Fruit fly (Drosophila melanogaster) whole organism, embryonic: Measurements from ENCODE around the gene CG34179.

Source experiments
- Atf6 ChIP-seq: fragments of 200-800 bp; sonication (Bioruptor generic); IDR thresholded peaks from 2 replicates; pipeline ENCODE4 v1.3.6; 2022; ENCODE audit warnings: missing biosample characterization, missing genetic modification characterization
- CG1024 ChIP-seq: fragments of 200-800 bp; sonication (Bioruptor generic); IDR thresholded peaks from 2 replicates; pipeline ENCODE4 v1.3.6; 2022; ENCODE audit warnings: missing biosample characterization, missing genetic modification characterization
- CG10431 ChIP-seq: fragments of 200-800 bp; sonication (Bioruptor generic); optimal IDR thresholded peaks from 3 replicates; lab custom pipeline; 2018; ENCODE audit warnings: missing biosample characterization, mild to moderate bottlenecking, missing genetic modification characterization
- CG10959 ChIP-seq: fragments of 200-800 bp; sonication (Bioruptor generic); IDR thresholded peaks from 2 replicates; pipeline ENCODE4 v1.3.6; 2022; ENCODE audit warnings: missing biosample characterization, missing genetic modification characterization
- CG11456 ChIP-seq: fragments of 200-800 bp; sonication (Bioruptor generic); IDR thresholded peaks from 3 replicates; pipeline ENCODE4 v1.3.6; 2022; ENCODE audit warnings: missing biosample characterization, missing genetic modification characterization
- CG11695 ChIP-seq: fragments of 200-800 bp; sonication (Bioruptor generic); IDR thresholded peaks from 3 replicates; pipeline ENCODE4 v1.3.6; 2022; ENCODE audit warnings: missing biosample characterization, missing genetic modification characterization
- CG12391 ChIP-seq: fragments of 200-800 bp; sonication (Bioruptor generic); optimal IDR thresholded peaks from 3 replicates; lab custom pipeline; 2018; ENCODE audit warnings: missing biosample characterization, mild to moderate bottlenecking, missing genetic modification characterization, moderate library complexity
- CG12744 ChIP-seq: fragments of 200-800 bp; sonication (Bioruptor generic); optimal IDR thresholded peaks from 2 replicates; lab custom pipeline; 2016; ENCODE audit warnings: missing biosample characterization, missing genetic modification characterization
- CG12942 ChIP-seq: fragments of 200-800 bp; sonication (Bioruptor generic); optimal IDR thresholded peaks from 3 replicates; lab custom pipeline; 2016; ENCODE audit warnings: missing biosample characterization, missing genetic modification characterization
- CG13624 ChIP-seq: fragments of 200-800 bp; sonication (Bioruptor generic); optimal IDR thresholded peaks from 2 replicates; lab custom pipeline; 2016; ENCODE audit warnings: missing biosample characterization, missing genetic modification characterization
- CG14965 ChIP-seq: fragments of 200-800 bp; sonication (Bioruptor generic); optimal IDR thresholded peaks from 2 replicates; lab custom pipeline; 2016; ENCODE audit warnings: missing biosample characterization, missing genetic modification characterization, borderline replicate concordance
- CG15269 ChIP-seq: fragments of 200-800 bp; sonication (Bioruptor generic); optimal IDR thresholded peaks from 2 replicates; lab custom pipeline; 2018; ENCODE audit warnings: missing biosample characterization, mild to moderate bottlenecking, missing genetic modification characterization, moderate library complexity
- CG1603 ChIP-seq: fragments of 200-800 bp; sonication (Bioruptor generic); optimal IDR thresholded peaks from 2 replicates; lab custom pipeline; 2019; ENCODE audit warnings: missing biosample characterization, mild to moderate bottlenecking, missing genetic modification characterization, moderate library complexity
- CG17568 ChIP-seq: fragments of 200-800 bp; sonication (Bioruptor generic); optimal IDR thresholded peaks from 2 replicates; lab custom pipeline; 2018; ENCODE audit warnings: missing biosample characterization, mild to moderate bottlenecking, missing genetic modification characterization, moderate library complexity
- CG17612 ChIP-seq: fragments of 200-800 bp; sonication (Bioruptor generic); IDR thresholded peaks from 2 replicates; pipeline ENCODE4 v1.3.6; 2022; ENCODE audit warnings: missing biosample characterization, missing genetic modification characterization
- CG18476 ChIP-seq: fragments of 200-800 bp; sonication (Bioruptor generic); optimal IDR thresholded peaks from 2 replicates; lab custom pipeline; 2016; ENCODE audit warnings: missing biosample characterization, mild to moderate bottlenecking, missing genetic modification characterization
- CG18764 ChIP-seq: fragments of 200-800 bp; sonication (Bioruptor generic); optimal IDR thresholded peaks from 3 replicates; lab custom pipeline; 2016; ENCODE audit warnings: missing biosample characterization, missing genetic modification characterization
- CG2129 ChIP-seq: fragments of 200-800 bp; sonication (Bioruptor generic); IDR thresholded peaks from 2 replicates; pipeline ENCODE4 v1.3.6; 2022; ENCODE audit warnings: missing biosample characterization, missing genetic modification characterization; ENCODE audit not compliant: partially characterized antibody
- CG2678 ChIP-seq: fragments of 200-800 bp; sonication (Bioruptor generic); optimal IDR thresholded peaks from 3 replicates; lab custom pipeline; 2019; ENCODE audit warnings: missing biosample characterization, mild to moderate bottlenecking, missing genetic modification characterization, moderate library complexity
- CG30403 ChIP-seq: fragments of 200-800 bp; sonication (Bioruptor generic); optimal IDR thresholded peaks from 3 replicates; lab custom pipeline; 2016; ENCODE audit warnings: missing biosample characterization, missing genetic modification characterization
- CG4424 ChIP-seq: fragments of 200-800 bp; sonication (Bioruptor generic); optimal IDR thresholded peaks from 3 replicates; lab custom pipeline; 2016; ENCODE audit warnings: missing biosample characterization, missing genetic modification characterization
- CG4730 ChIP-seq: fragments of 200-800 bp; sonication (Bioruptor generic); IDR thresholded peaks from 2 replicates; pipeline ENCODE4 v1.3.6; 2022; ENCODE audit warnings: missing biosample characterization, missing genetic modification characterization
- CG5245 ChIP-seq: fragments of 200-800 bp; sonication (Bioruptor generic); optimal IDR thresholded peaks from 3 replicates; lab custom pipeline; 2016; ENCODE audit warnings: missing biosample characterization, missing genetic modification characterization
- CG6272 ChIP-seq: fragments of 200-800 bp; sonication (Bioruptor generic); IDR thresholded peaks from 2 replicates; pipeline ENCODE4 v1.3.6; 2022; ENCODE audit warnings: missing biosample characterization, missing genetic modification characterization
- CG8281 ChIP-seq: fragments of 200-800 bp; sonication (Bioruptor generic); optimal IDR thresholded peaks from 2 replicates; lab custom pipeline; 2018; ENCODE audit warnings: missing biosample characterization, mild to moderate bottlenecking, missing genetic modification characterization, moderate library complexity
- Fer2 ChIP-seq: fragments of 200-800 bp; sonication (Bioruptor generic); optimal IDR thresholded peaks from 2 replicates; lab custom pipeline; 2018; ENCODE audit warnings: missing biosample characterization, mild to moderate bottlenecking, missing genetic modification characterization, moderate library complexity
- HLH3B ChIP-seq: fragments of 200-800 bp; sonication (Bioruptor generic); IDR thresholded peaks from 2 replicates; pipeline ENCODE4 v1.3.6; 2022; ENCODE audit warnings: missing biosample characterization, missing genetic modification characterization
- Hey ChIP-seq: fragments of 200-800 bp; sonication (Bioruptor generic); optimal IDR thresholded peaks from 3 replicates; lab custom pipeline; 2018; ENCODE audit warnings: missing biosample characterization, mild to moderate bottlenecking, missing genetic modification characterization
- Lhr ChIP-seq: fragments of 200-800 bp; sonication (Bioruptor generic); optimal IDR thresholded peaks from 3 replicates; lab custom pipeline; 2017; ENCODE audit warnings: mild to moderate bottlenecking, missing biosample characterization, missing genetic modification reagents, missing genetic modification characterization
- Max ChIP-seq: fragments of 200-800 bp; sonication (Bioruptor generic); optimal IDR thresholded peaks from 2 replicates; lab custom pipeline; 2016; ENCODE audit warnings: missing biosample characterization, mild to moderate bottlenecking, missing genetic modification characterization
- Med ChIP-seq: fragments of 200-800 bp; sonication (Bioruptor generic); peaks from one replicate; lab custom pipeline; 2016; ENCODE audit warnings: missing biosample characterization, missing genetic modification characterization, mild to moderate bottlenecking, inconsistent platforms, moderate library complexity
- Meics ChIP-seq: fragments of 200-800 bp; sonication (Bioruptor generic); optimal IDR thresholded peaks from 2 replicates; lab custom pipeline; 2017; ENCODE audit warnings: missing biosample characterization, mild to moderate bottlenecking, missing genetic modification characterization
- Neu2 ChIP-seq: fragments of 200-800 bp; sonication (Bioruptor generic); optimal IDR thresholded peaks from 3 replicates; lab custom pipeline; 2016; ENCODE audit warnings: missing biosample characterization, missing genetic modification characterization, borderline replicate concordance
- Oli ChIP-seq: fragments of 200-800 bp; sonication (Bioruptor generic); optimal IDR thresholded peaks from 2 replicates; lab custom pipeline; 2018; ENCODE audit warnings: missing biosample characterization, mild to moderate bottlenecking, missing genetic modification characterization, moderate library complexity
- Optix ChIP-seq: fragments of 200-800 bp; sonication (Bioruptor generic); IDR thresholded peaks from 3 replicates; pipeline ENCODE4 v1.3.6; 2022; ENCODE audit warnings: missing biosample characterization, missing genetic modification characterization
- Spps ChIP-seq: fragments of 200-800 bp; sonication (Bioruptor generic); optimal IDR thresholded peaks from 2 replicates; lab custom pipeline; 2018; ENCODE audit warnings: missing biosample characterization, mild to moderate bottlenecking, missing genetic modification characterization
- ab ChIP-seq: fragments of 200-800 bp; sonication (Bioruptor generic); optimal IDR thresholded peaks from 2 replicates; lab custom pipeline; 2016; ENCODE audit warnings: missing biosample characterization, missing genetic modification characterization
- gce ChIP-seq: fragments of 200-800 bp; sonication (Bioruptor generic); IDR thresholded peaks from 3 replicates; pipeline ENCODE4 v1.3.6; 2022; ENCODE audit warnings: missing biosample characterization, missing genetic modification characterization
- h ChIP-seq: fragments of >200 bp; optimal IDR thresholded peaks from 2 replicates; lab custom pipeline; 2017
- lilli ChIP-seq: fragments of 200-800 bp; sonication (Bioruptor generic); optimal IDR thresholded peaks from 3 replicates; lab custom pipeline; 2016; ENCODE audit warnings: missing biosample characterization, missing genetic modification characterization
- luna ChIP-seq: fragments of 200-800 bp; sonication (Bioruptor generic); optimal IDR thresholded peaks from 2 replicates; lab custom pipeline; 2016; ENCODE audit warnings: missing biosample characterization, missing genetic modification characterization
- nom ChIP-seq: fragments of 200-800 bp; sonication (Bioruptor generic); optimal IDR thresholded peaks from 2 replicates; lab custom pipeline; 2017; ENCODE audit warnings: missing biosample characterization, missing genetic modification characterization, mild to moderate bottlenecking, moderate library complexity, missing genetic modification reagents
- pum ChIP-seq: fragments of 200-800 bp; sonication (Bioruptor generic); optimal IDR thresholded peaks from 2 replicates; lab custom pipeline; 2016; ENCODE audit warnings: missing biosample characterization, missing genetic modification characterization
- row ChIP-seq: fragments of 200-800 bp; sonication (Bioruptor generic); IDR thresholded peaks from 3 replicates; pipeline ENCODE4 v1.3.6; 2022; ENCODE audit warnings: missing biosample characterization, missing genetic modification characterization
- sd ChIP-seq: fragments of 200-800 bp; sonication (Bioruptor generic); optimal IDR thresholded peaks from 3 replicates; lab custom pipeline; 2018; ENCODE audit warnings: missing biosample characterization, mild to moderate bottlenecking, missing genetic modification characterization, moderate library complexity
- sqz ChIP-seq: fragments of 200-800 bp; sonication (Bioruptor generic); optimal IDR thresholded peaks from 3 replicates; lab custom pipeline; 2018; ENCODE audit warnings: missing biosample characterization, mild to moderate bottlenecking, missing genetic modification characterization
- ttk ChIP-seq: fragments of 200-800 bp; sonication (Bioruptor generic); IDR thresholded peaks from 2 replicates; pipeline ENCODE4 v2.1.2; 2022; ENCODE audit warnings: missing biosample characterization, missing genetic modification characterization
- tup ChIP-seq: fragments of 200-800 bp; sonication (Bioruptor generic); optimal IDR thresholded peaks from 2 replicates; lab custom pipeline; 2016; ENCODE audit warnings: missing biosample characterization, mild to moderate bottlenecking, missing genetic modification characterization, moderate library complexity
- tx ChIP-seq: fragments of 200-800 bp; sonication (Bioruptor generic); optimal IDR thresholded peaks from 2 replicates; lab custom pipeline; 2016; ENCODE audit warnings: missing biosample characterization, missing genetic modification characterization
- wor ChIP-seq: fragments of 200-800 bp; sonication (Bioruptor generic); IDR thresholded peaks from 2 replicates; pipeline ENCODE4 v1.3.6; 2022; ENCODE audit warnings: missing biosample characterization, missing genetic modification characterization
- zen ChIP-seq: fragments of 200-800 bp; sonication (Bioruptor generic); optimal IDR thresholded peaks from 3 replicates; lab custom pipeline; 2018; ENCODE audit warnings: missing biosample characterization, mild to moderate bottlenecking, missing genetic modification characterization, moderate library complexity

CG34179 gene

dm6 chr2L:6051212-6051621 is 2.7 kb upstream of the CG34179 start (continued):
- TF ChIP-seq Fer2 (tag; lab: Kevin White, UChicago) (peak; percentile 91), ab (peak; percentile 60), CG18476 (GFP tag; lab: Kevin White, UChicago) (peak; percentile 95), CG11695 (GFP tag; lab: Robert Waterston, UW) (peak; percentile 97), CG2678 (tag; lab: Kevin White, UChicago) (peak; percentile 98), Hey (tag; lab: Kevin White, UChicago) (peak; percentile 85), row (GFP tag; lab: Robert Waterston, UW) (peak; percentile 97), CG12942 (GFP tag; lab: Kevin White, UChicago) (peak; percentile 87), Oli (tag; lab: Kevin White, UChicago) (peak; percentile 95), gce (GFP tag; lab: Robert Waterston, UW) (peak; percentile 91), Neu2 (peak; percentile 58), CG1603 (tag; lab: Kevin White, UChicago) (peak; percentile 97), Optix (peak; percentile 91), CG11456 (GFP tag; lab: Robert Waterston, UW) (peak; percentile 93), wor (GFP tag; lab: Robert Waterston, UW) (peak; percentile 91), h (lab: Kevin White, UChicago) (no peak), nom (peak; percentile 93), CG10431 (GFP tag; lab: Kevin White, UChicago) (peak; percentile 92), Lhr (GFP tag; lab: Kevin White, UChicago) (peak; percentile 79), zen (tag; lab: Kevin White, UChicago) (peak; percentile 88), CG14965 (GFP tag; lab: Kevin White, UChicago) (peak; percentile 62), lilli (GFP tag; lab: Kevin White, UChicago) (peak; percentile 97), ttk (GFP tag; lab: Robert Waterston, UW) (peak; percentile 92), CG12391 (peak; percentile 98), CG6272 (GFP tag; lab: Robert Waterston, UW) (peak; percentile 58; the same call in 1 of the 2 replicates), luna (GFP tag; lab: Kevin White, UChicago) (peak; percentile 83), CG18764 (GFP tag; lab: Kevin White, UChicago) (peak; percentile 85), CG4730 (GFP tag; lab: Robert Waterston, UW) (peak; percentile 69), CG1024 (GFP tag; lab: Robert Waterston, UW) (peak; percentile 86), CG2129 (GFP tag; lab: Robert Waterston, UW) (no peak), CG17612 (GFP tag; lab: Robert Waterston, UW) (peak; percentile 66), pum (GFP tag; lab: Kevin White, UChicago) (peak; percentile 90), CG12744 (GFP tag; lab: Kevin White, UChicago) (peak; percentile 93), tup (GFP tag; lab: Kevin White, UChicago) (peak; percentile 92), Med (GFP tag; lab: Kevin White, UChicago) (peak; percentile 100), sd (tag; lab: Kevin White, UChicago) (no peak), Spps (peak; percentile 95), Meics (GFP tag; lab: Kevin White, UChicago) (peak; percentile 97), CG8281 (peak; percentile 83), Atf6 (GFP tag; lab: Robert Waterston, UW) (peak; percentile 97), CG5245 (GFP tag; lab: Kevin White, UChicago) (peak; percentile 90), CG17568 (GFP tag; lab: Kevin White, UChicago) (no peak), CG15269 (tag; lab: Kevin White, UChicago) (peak; percentile 96), CG30403 (GFP tag; lab: Kevin White, UChicago) (peak; percentile 96), sqz (GFP tag; lab: Kevin White, UChicago) (no peak), Max (GFP tag; lab: Kevin White, UChicago) (peak; percentile 95), CG4424 (GFP tag; lab: Kevin White, UChicago) (peak; percentile 95), HLH3B (GFP tag; lab: Robert Waterston, UW) (peak; percentile 95), tx (GFP tag; lab: Kevin White, UChicago) (peak; percentile 94), CG10959 (GFP tag; lab: Robert Waterston, UW) (peak; percentile 93), CG13624 (GFP tag; lab: Kevin White, UChicago) (peak; percentile 96)
